Worm (Caenorhabditis elegans) whole organism, midembryonic: ENCODE data around the gene suox-1.

ENCODE experiments used
- T22C8.4 ChIP-seq: fragments of 200-800 bp; sonication (Bioruptor generic); IDR thresholded peaks from 2 replicates; pipeline ENCODE4 v1.3.6; 2022; ENCODE audit warnings: missing genetic modification characterization, missing compliant biosample characterization
- cog-1 ChIP-seq: sonication (generic microtip); optimal IDR thresholded peaks from 2 replicates; lab custom pipeline; 2016; ENCODE audit warnings: missing genetic modification characterization, missing compliant biosample characterization
- flt-1 ChIP-seq: fragments of 200-800 bp; sonication (Bioruptor generic); IDR thresholded peaks from 2 replicates; pipeline ENCODE4 v1.3.6; 2022; ENCODE audit warnings: missing genetic modification characterization, missing compliant biosample characterization
- klf-2 ChIP-seq: fragments of 200-800 bp; sonication (Bioruptor generic); conservative IDR thresholded peaks from 2 replicates; pipeline ENCODE4 v1.3.6; 2022; ENCODE audit warnings: missing genetic modification reagents, missing genetic modification characterization, missing compliant biosample characterization
- med-1 ChIP-seq: sonication (generic microtip); optimal IDR thresholded peaks from 2 replicates; lab custom pipeline; 2017; ENCODE audit warnings: missing genetic modification characterization, mild to moderate bottlenecking, missing compliant biosample characterization, antibody characterized with exemption, missing genetic modification reagents; ENCODE audit not compliant: insufficient read depth
- ref-1 ChIP-seq: fragments of 200-800 bp; sonication (Bioruptor generic); conservative IDR thresholded peaks from 2 replicates; pipeline ENCODE4 v1.3.6; 2022; ENCODE audit warnings: missing genetic modification reagents, missing genetic modification characterization, missing compliant biosample characterization
- tab-1 ChIP-seq: fragments of 200-800 bp; sonication (Bioruptor generic); IDR thresholded peaks from 2 replicates; pipeline ENCODE4 v1.3.6; 2022; ENCODE audit warnings: missing genetic modification characterization, missing compliant biosample characterization
- ztf-23 ChIP-seq: fragments of 200-800 bp; sonication (Bioruptor generic); IDR thresholded peaks from 2 replicates; pipeline ENCODE4 v1.3.6; 2022; ENCODE audit warnings: missing genetic modification reagents, missing genetic modification characterization, missing compliant biosample characterization
- ztf-29 ChIP-seq: fragments of 200-800 bp; sonication (Bioruptor generic); IDR thresholded peaks from 2 replicates; pipeline ENCODE4 v1.3.6; 2022; ENCODE audit warnings: missing genetic modification reagents, missing genetic modification characterization, missing compliant biosample characterization

The suox-1 gene

DNA sequence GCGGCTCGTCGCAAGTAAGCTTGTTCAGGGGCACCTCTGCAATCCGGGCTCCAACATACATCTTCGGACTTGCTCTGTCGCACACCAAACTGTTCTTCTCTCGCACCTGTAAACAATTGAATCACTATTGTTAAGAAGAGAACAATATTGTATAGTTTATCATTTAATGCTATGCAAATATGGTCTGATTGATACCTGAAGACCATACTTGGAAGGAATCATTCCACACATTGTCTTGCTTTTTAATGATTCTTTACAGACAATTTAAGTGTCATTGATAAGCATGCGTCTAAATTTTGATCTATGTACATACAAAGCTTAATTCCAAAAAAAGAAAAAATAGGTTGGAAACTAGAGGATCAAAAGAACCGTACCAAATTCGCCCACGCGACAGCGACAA lies 49.6 kb downstream of the suox-1 start:
- no peak for TF ChIP-seq klf-2 (GFP tag; lab: Robert Waterston, UW)
- TF ChIP-seq ref-1 (GFP tag; lab: Robert Waterston, UW) = no peak
- TF ChIP-seq ztf-29 = no peak
- no peak for TF ChIP-seq tab-1
- no peak for TF ChIP-seq cog-1 (tag; lab: Kevin White, UChicago)
- no peak for TF ChIP-seq T22C8.4 (GFP tag; lab: Robert Waterston, UW)

DNA sequence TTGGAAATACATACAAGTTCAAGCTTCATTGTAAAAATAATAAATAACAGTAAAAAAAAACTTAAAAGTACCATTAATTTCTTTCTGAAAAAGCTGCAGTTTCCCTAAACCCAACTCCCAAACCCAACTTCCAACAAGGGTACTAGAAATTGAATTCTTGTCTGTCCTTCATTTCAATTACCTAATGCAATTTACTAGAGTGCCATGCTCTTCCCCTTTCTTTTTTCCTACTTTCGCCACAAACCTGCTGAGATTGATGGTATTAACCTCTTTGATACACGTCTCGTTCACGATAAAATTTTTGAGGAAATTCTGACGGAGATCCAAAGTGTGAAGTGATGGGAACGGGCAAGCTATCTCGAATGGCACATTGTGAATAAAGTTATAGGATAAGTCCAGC lies 50.5 kb downstream of the suox-1 start:
- TF ChIP-seq ztf-23 (GFP tag; lab: Robert Waterston, UW) = no peak
- TF ChIP-seq cog-1 (tag; lab: Kevin White, UChicago) = no peak
- no peak for TF ChIP-seq med-1 (GFP tag; lab: Kevin White, UChicago)
- TF ChIP-seq T22C8.4 (GFP tag; lab: Robert Waterston, UW) = no peak
- no peak for TF ChIP-seq klf-2 (GFP tag; lab: Robert Waterston, UW)
- TF ChIP-seq ztf-29 = no peak
- no peak for TF ChIP-seq flt-1 (GFP tag; lab: Robert Waterston, UW)
